Fruit fly (Drosophila melanogaster): ENCODE data around the gene mge.

mge gene

DNA sequence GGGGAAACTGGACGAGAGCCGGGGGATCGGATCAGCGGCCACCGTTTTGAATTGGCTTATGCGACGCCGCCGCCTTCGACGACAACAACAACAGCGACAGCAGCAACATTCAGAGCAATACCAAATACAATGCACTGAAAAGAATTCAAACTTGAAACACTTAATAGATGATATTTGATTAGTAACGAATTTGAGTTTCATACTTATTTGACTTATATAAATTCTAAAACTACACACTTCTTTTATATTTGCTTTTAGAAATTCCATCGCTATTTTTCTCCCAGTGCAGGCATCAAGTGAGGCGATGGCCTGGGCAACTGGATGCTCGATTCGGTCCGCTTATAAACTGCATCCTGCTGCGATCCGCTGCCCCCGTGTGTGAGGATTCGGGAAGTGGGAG lies 41.7 kb downstream of the mge start (continued):
- TF ChIP-seq Pdp1 (GFP tag; optimal IDR thresholded peaks at IDR 0.05) (peak in 1 of 2 experiments; percentile 9), scrt (GFP tag; optimal IDR thresholded peaks at IDR 0.05) (no peak), fd102C (GFP tag; optimal IDR thresholded peaks at IDR 0.05) (peak; percentile 28), CG14441 (GFP tag; IDR thresholded peaks at IDR 0.05) (no peak), ap (GFP tag; IDR thresholded peaks at IDR 0.05) (no peak), Dbx (GFP tag; IDR thresholded peaks at IDR 0.05) (no peak), ham (GFP tag; IDR thresholded peaks at IDR 0.05) (no peak), E2f2 (GFP tag; IDR thresholded peaks at IDR 0.05) (no peak), CrebB (tag; optimal IDR thresholded peaks at IDR 0.05) (no peak), Dfd (GFP tag; optimal IDR thresholded peaks at IDR 0.05) (no peak), knrl (GFP tag; IDR thresholded peaks at IDR 0.05; ENCODE audit: partially characterized antibody) (no peak), wek (GFP tag; optimal IDR thresholded peaks at IDR 0.05) (no peak), zen (tag; optimal IDR thresholded peaks at IDR 0.05) (no peak), CG31441 (GFP tag; IDR thresholded peaks at IDR 0.05) (0 out of 2 replicates have a peak, but pooled peaks have one; percentile 18), CG4360 (GFP tag; IDR thresholded peaks at IDR 0.05) (peak; percentile 61; the same call in 1 of the 2 replicates), sens (GFP tag) (peak; percentile 57), Dad (GFP tag; optimal IDR thresholded peaks at IDR 0.05) (no peak), pho (GFP tag; optimal IDR thresholded peaks at IDR 0.05) (no peak), CG33213 (GFP tag; optimal IDR thresholded peaks at IDR 0.05) (no peak), Awh (GFP tag; IDR thresholded peaks at IDR 0.05) (0 out of 2 replicates have a peak, but pooled peaks have one; percentile 40), CG15601 (tag; optimal IDR thresholded peaks at IDR 0.05) (no peak), Poxn (GFP tag; IDR thresholded peaks at IDR 0.05) (no peak), CG17361 (GFP tag; IDR thresholded peaks at IDR 0.05) (peak; percentile 47; the same call in 2 of the 3 replicates), MTF-1 (GFP tag; optimal IDR thresholded peaks at IDR 0.05; ENCODE audit: borderline replicate concordance) (no peak), sc (optimal IDR thresholded peaks at IDR 0.05) (no peak), sc (GFP tag; optimal IDR thresholded peaks at IDR 0.05) (no peak), Antp (GFP tag; optimal IDR thresholded peaks at IDR 0.05) (no peak), Chrac-16 (GFP tag; optimal IDR thresholded peaks at IDR 0.05) (peak; percentile 30), CG10209 (GFP tag; optimal IDR thresholded peaks at IDR 0.05) (no peak), CG2116 (GFP tag; optimal IDR thresholded peaks at IDR 0.05) (no peak), CG4328 (GFP tag; optimal IDR thresholded peaks at IDR 0.05) (no peak), bcd (GFP tag; optimal IDR thresholded peaks at IDR 0.05) (no peak), seq (GFP tag; IDR thresholded peaks at IDR 0.05) (no peak), CG1602 (GFP tag; optimal IDR thresholded peaks at IDR 0.05) (peak; percentile 20), CG10321 (GFP tag; IDR thresholded peaks at IDR 0.05) (no peak), Asciz (GFP tag; optimal IDR thresholded peaks at IDR 0.05) (no peak), Elba2 (GFP tag; optimal IDR thresholded peaks at IDR 0.05) (no peak), Dip2 (GFP tag; IDR thresholded peaks at IDR 0.05) (no peak), CG8089 (GFP tag; optimal IDR thresholded peaks at IDR 0.05) (no peak)

dm6 chr3L:3866429-3866828 lies 43.3 kb downstream of the mge start:
- TF ChIP-seq CG18764 (GFP tag; optimal IDR thresholded peaks at IDR 0.05), result no peak
- TF ChIP-seq chinmo (GFP tag; IDR thresholded peaks at IDR 0.05; ENCODE audit: partially characterized antibody), result 0 out of 4 replicates have a peak, but pooled peaks have one; percentile 12
- TF ChIP-seq CG11504 (tag; optimal IDR thresholded peaks at IDR 0.05), result peak; percentile 89
- TF ChIP-seq NK7.1 (GFP tag; optimal IDR thresholded peaks at IDR 0.05), result no peak
- TF ChIP-seq Dfd (GFP tag; optimal IDR thresholded peaks at IDR 0.05), result peak in 1 of 2 experiments; percentile 36
- TF ChIP-seq CoRest (tag; optimal IDR thresholded peaks at IDR 0.05), result no peak
- no peak for TF ChIP-seq lbe (GFP tag; optimal IDR thresholded peaks at IDR 0.05)
- TF ChIP-seq grn (GFP tag; optimal IDR thresholded peaks at IDR 0.05), result no peak
- no peak for TF ChIP-seq sob (GFP tag; IDR thresholded peaks at IDR 0.05)
- peak; percentile 73 for TF ChIP-seq Ets65A (GFP tag)
- peak; percentile 3 for TF ChIP-seq sens (GFP tag)
- peak; percentile 1 for TF ChIP-seq Med (GFP tag)
- no peak for TF ChIP-seq gro (GFP tag; optimal IDR thresholded peaks at IDR 0.05)
- no peak for TF ChIP-seq CG7987 (GFP tag; optimal IDR thresholded peaks at IDR 0.05)

Measured in whole organism, embryonic.